Fruit fly (Drosophila melanogaster): ENCODE data around the gene CG15731.
A peak's percentile ranks its signal among the peaks of the same experiment; 100 is the strongest.

CG15731 gene

dm6 chrX:12496930-12497329 is 39.4 kb upstream of the CG15731 start, which contains the start of gene mdu (continued):
- TF ChIP-seq CG10267 (tag; optimal IDR thresholded peaks at IDR 0.05) (peak; percentile 5), CG9437 (GFP tag; optimal IDR thresholded peaks at IDR 0.05) (peak; percentile 29), pzg (GFP tag; optimal IDR thresholded peaks at IDR 0.05) (peak; percentile 29), sima (GFP tag; optimal IDR thresholded peaks at IDR 0.05) (no peak), amos (GFP tag; IDR thresholded peaks at IDR 0.05; ENCODE audit: partially characterized antibody) (no peak; the same call in 1 of the 2 replicates), CG6689 (GFP tag; IDR thresholded peaks at IDR 0.05) (0 out of 2 replicates have a peak, but pooled peaks have one; percentile 21), CG31388 (GFP tag; optimal IDR thresholded peaks at IDR 0.05) (no peak), org-1 (GFP tag; optimal IDR thresholded peaks at IDR 0.05) (no peak), CG7372 (GFP tag; IDR thresholded peaks at IDR 0.05) (no peak), Pdp1 (GFP tag; optimal IDR thresholded peaks at IDR 0.05) (peak in 1 of 2 experiments; percentile 2), CG9817 (tag; optimal IDR thresholded peaks at IDR 0.05) (peak; percentile 11), CG6272 (GFP tag; IDR thresholded peaks at IDR 0.05) (no peak), Optix (GFP tag; IDR thresholded peaks at IDR 0.05) (no peak), bigmax (GFP tag; optimal IDR thresholded peaks at IDR 0.05) (no peak), Dbx (GFP tag; IDR thresholded peaks at IDR 0.05) (0 out of 3 replicates have a peak, but pooled peaks have one; percentile 32), CG13123 (GFP tag; optimal IDR thresholded peaks at IDR 0.05) (no peak), ATbp (GFP tag; optimal IDR thresholded peaks at IDR 0.05) (no peak), CG6791 (GFP tag; IDR thresholded peaks at IDR 0.05; ENCODE audit: partially characterized antibody) (peak; percentile 65; the same call in 2 of the 3 replicates), CG30403 (GFP tag; optimal IDR thresholded peaks at IDR 0.05) (peak; percentile 59), ttk (GFP tag; IDR thresholded peaks at IDR 0.05) (no peak), CG10321 (GFP tag; IDR thresholded peaks at IDR 0.05) (no peak), exex (tag; optimal IDR thresholded peaks at IDR 0.05) (no peak), CG17359 (tag; optimal IDR thresholded peaks at IDR 0.05) (no peak), insv (GFP tag; optimal IDR thresholded peaks at IDR 0.05) (no peak), CTCF (GFP tag; optimal IDR thresholded peaks at IDR 0.05) (no peak), CG13775 (GFP tag; optimal IDR thresholded peaks at IDR 0.05) (no peak), CG32532 (GFP tag; IDR thresholded peaks at IDR 0.05) (0 out of 2 replicates have a peak, but pooled peaks have one; percentile 35), HLH4C (GFP tag; IDR thresholded peaks at IDR 0.05; ENCODE audit: partially characterized antibody) (peak; percentile 40; the same call in 2 of the 3 replicates), CG15269 (tag; optimal IDR thresholded peaks at IDR 0.05) (peak; percentile 9), CG1024 (GFP tag; IDR thresholded peaks at IDR 0.05) (0 out of 2 replicates have a peak, but pooled peaks have one; percentile 31), ab (GFP tag; optimal IDR thresholded peaks at IDR 0.05) (no peak), CG4282 (GFP tag; optimal IDR thresholded peaks at IDR 0.05) (no peak), Bdp1 (GFP tag; optimal IDR thresholded peaks at IDR 0.05) (no peak), Ada2b (GFP tag; IDR thresholded peaks at IDR 0.05) (no peak), Dref (GFP tag; IDR thresholded peaks at IDR 0.05) (peak; percentile 73), vfl (GFP tag; optimal IDR thresholded peaks at IDR 0.05) (no peak), CG12391 (tag; optimal IDR thresholded peaks at IDR 0.05) (peak; percentile 49), Sry-β (GFP tag; optimal IDR thresholded peaks at IDR 0.05) (peak; percentile 87), Nf-YC (tag; optimal IDR thresholded peaks at IDR 0.05) (no peak), pum (GFP tag; optimal IDR thresholded peaks at IDR 0.05) (no peak), Meics (GFP tag; optimal IDR thresholded peaks at IDR 0.05) (peak; percentile 26), lbe (GFP tag; optimal IDR thresholded peaks at IDR 0.05) (no peak), CG2116 (GFP tag; optimal IDR thresholded peaks at IDR 0.05) (peak; percentile 60), CG4820 (GFP tag; optimal IDR thresholded peaks at IDR 0.05) (no peak), CG43689 (GFP tag; IDR thresholded peaks at IDR 0.05) (no peak), dysf (GFP tag; IDR thresholded peaks at IDR 0.05) (no peak), ind (GFP tag; optimal IDR thresholded peaks at IDR 0.05) (peak; percentile 48), CG16863 (GFP tag; optimal IDR thresholded peaks at IDR 0.05) (no peak), Tbp (GFP tag; optimal IDR thresholded peaks at IDR 0.05) (no peak), Antp (GFP tag; optimal IDR thresholded peaks at IDR 0.05) (no peak), ssp (GFP tag; IDR thresholded peaks at IDR 0.05) (0 out of 2 replicates have a peak, but pooled peaks have one; percentile 30), ac (GFP tag; optimal IDR thresholded peaks at IDR 0.05) (no peak)
